Worm (Caenorhabditis elegans) whole organism, midembryonic: ENCODE data around the gene R05H5.7.

Experiments
- T22C8.4 ChIP-seq: fragments of 200-800 bp; sonication (Bioruptor generic); IDR thresholded peaks from 2 replicates; pipeline ENCODE4 v1.3.6; 2022; ENCODE audit warnings: missing genetic modification characterization, missing compliant biosample characterization
- flt-1 ChIP-seq: fragments of 200-800 bp; sonication (Bioruptor generic); IDR thresholded peaks from 2 replicates; pipeline ENCODE4 v1.3.6; 2022; ENCODE audit warnings: missing genetic modification characterization, missing compliant biosample characterization
- klf-2 ChIP-seq: fragments of 200-800 bp; sonication (Bioruptor generic); conservative IDR thresholded peaks from 2 replicates; pipeline ENCODE4 v1.3.6; 2022; ENCODE audit warnings: missing genetic modification reagents, missing genetic modification characterization, missing compliant biosample characterization
- ref-1 ChIP-seq: fragments of 200-800 bp; sonication (Bioruptor generic); conservative IDR thresholded peaks from 2 replicates; pipeline ENCODE4 v1.3.6; 2022; ENCODE audit warnings: missing genetic modification reagents, missing genetic modification characterization, missing compliant biosample characterization
- ztf-23 ChIP-seq: fragments of 200-800 bp; sonication (Bioruptor generic); IDR thresholded peaks from 2 replicates; pipeline ENCODE4 v1.3.6; 2022; ENCODE audit warnings: missing genetic modification reagents, missing genetic modification characterization, missing compliant biosample characterization
- ztf-29 ChIP-seq: fragments of 200-800 bp; sonication (Bioruptor generic); IDR thresholded peaks from 2 replicates; pipeline ENCODE4 v1.3.6; 2022; ENCODE audit warnings: missing genetic modification reagents, missing genetic modification characterization, missing compliant biosample characterization

DNA sequence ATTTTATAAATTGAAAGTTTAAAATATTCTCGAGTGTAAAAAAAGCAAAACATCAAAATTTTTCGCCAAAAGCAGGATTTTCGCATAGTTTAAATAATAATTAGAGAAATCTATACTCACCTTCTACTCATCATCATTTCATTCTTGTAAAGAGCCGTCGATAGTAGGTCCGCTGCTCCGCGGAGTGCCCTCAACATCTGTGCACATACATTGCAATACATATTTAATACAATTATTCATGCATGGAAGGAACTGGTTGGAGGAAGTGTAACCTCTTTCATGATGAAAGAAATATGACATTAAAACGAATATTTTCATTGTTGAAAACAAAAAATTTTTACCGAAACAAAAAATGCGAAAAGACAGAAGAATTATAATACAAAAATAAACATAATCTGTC, 50.0 kb downstream of the R05H5.7 start, which contains the start of gene mrps-14:
- TF ChIP-seq ztf-23 (GFP tag; lab: Robert Waterston, UW) (no peak), ztf-29 (GFP tag; lab: Robert Waterston, UW) (no peak), klf-2 (no peak), T22C8.4 (no peak), flt-1 (no peak), ref-1 (no peak)
